Worm (Caenorhabditis elegans): Measurements from ENCODE around the gene exos-2.

exos-2 gene

DNA sequence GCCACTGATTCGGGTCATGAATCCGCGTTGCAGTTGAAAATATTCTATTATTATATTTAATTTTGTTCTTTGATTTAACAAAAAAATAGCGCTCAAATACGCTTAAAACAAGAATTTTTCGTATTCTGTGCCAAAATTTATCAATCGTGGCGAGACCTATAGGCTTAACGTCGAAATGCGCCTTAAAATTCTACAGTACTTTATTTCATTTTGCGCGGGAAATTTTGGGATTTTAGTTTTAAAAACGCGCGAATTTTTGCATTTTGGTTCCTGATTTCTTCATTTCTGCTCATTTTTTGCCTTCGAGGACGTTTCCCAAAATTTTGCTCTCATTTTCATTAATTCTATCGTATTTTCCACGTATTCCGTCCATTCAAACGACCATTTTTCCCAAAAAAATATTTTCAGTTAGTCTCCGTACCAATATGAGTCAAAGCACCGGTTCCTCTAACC is 5.9 kb downstream of the exos-2 start, which contains the start of gene puf-11 (continued):
- TF ChIP-seq F39B2.1 (GFP tag; IDR thresholded peaks at IDR 0.05), result no peak
- no peak for TF ChIP-seq attf-5 (GFP tag; optimal IDR thresholded peaks at IDR 0.05)
- no peak for TF ChIP-seq chd-7 (tag; optimal IDR thresholded peaks at IDR 0.05)
- peak; percentile 67 for TF ChIP-seq tbp1 (GFP tag; optimal IDR thresholded peaks at IDR 0.05)
- TF ChIP-seq Y53G8AR.9 (GFP tag; conservative IDR thresholded peaks at IDR 0.05), result 0 out of 2 replicates have a peak, but pooled peaks have one; percentile 19
- TF ChIP-seq F52B5.7 (tag; optimal IDR thresholded peaks at IDR 0.05), result no peak
- peak; percentile 61; the same call in 1 of the 2 replicates for TF ChIP-seq Y95B8A.8 (GFP tag; IDR thresholded peaks at IDR 0.05)
- TF ChIP-seq Y79H2A.3 (GFP tag; conservative IDR thresholded peaks at IDR 0.05), result 0 out of 2 replicates have a peak, but pooled peaks have one; percentile 27
- TF ChIP-seq C17E4.6 (GFP tag; IDR thresholded peaks at IDR 0.05), result peak; percentile 64
- TF ChIP-seq xnd-1 (tag; optimal IDR thresholded peaks at IDR 0.05), result peak; percentile 99
- peak; percentile 84 for TF ChIP-seq ekl-4 (GFP tag; IDR thresholded peaks at IDR 0.05)
- TF ChIP-seq athp-1 (tag; optimal IDR thresholded peaks at IDR 0.05), result peak; percentile 78
- peak; percentile 93 for TF ChIP-seq B0336.3 (GFP tag; IDR thresholded peaks at IDR 0.05)
- TF ChIP-seq hsf-1 (GFP tag; IDR thresholded peaks at IDR 0.05), result peak; percentile 83
- TF ChIP-seq efl-1 (GFP tag; optimal IDR thresholded peaks at IDR 0.05), result peak; percentile 97
- TF ChIP-seq bed-2 (GFP tag; IDR thresholded peaks at IDR 0.05), result no peak
- TF ChIP-seq him-1 (tag; optimal IDR thresholded peaks at IDR 0.05), result peak; percentile 28
- no peak for TF ChIP-seq B0035.1 (tag; optimal IDR thresholded peaks at IDR 0.05)
- TF ChIP-seq F33H1.4 (GFP tag; IDR thresholded peaks at IDR 0.05), result peak; percentile 98
- TF ChIP-seq lin-26 (GFP tag; IDR thresholded peaks at IDR 0.05), result 0 out of 2 replicates have a peak, but pooled peaks have one; percentile 19
- TF ChIP-seq attf-6 (GFP tag; IDR thresholded peaks at IDR 0.05), result peak; percentile 79; the same call in 1 of the 2 replicates
- TF ChIP-seq dpl-1 (GFP tag; optimal IDR thresholded peaks at IDR 0.05), result peak; percentile 91
- TF ChIP-seq C06A6.2 (GFP tag; conservative IDR thresholded peaks at IDR 0.05), result no peak
- TF ChIP-seq F49E8.2 (tag; optimal IDR thresholded peaks at IDR 0.05; ENCODE audit: insufficient read depth), result peak; percentile 73
- no peak for TF ChIP-seq T26A5.8 (tag; optimal IDR thresholded peaks at IDR 0.05)
- no peak for TF ChIP-seq gei-17 (GFP tag; optimal IDR thresholded peaks at IDR 0.05)
- TF ChIP-seq ZK185.1 (tag; optimal IDR thresholded peaks at IDR 0.05; ENCODE audit: poor library complexity, severe bottlenecking), result no peak
- peak in 1 of 2 experiments; percentile 40 for TF ChIP-seq rec-8 (tag; optimal IDR thresholded peaks at IDR 0.05)
- TF ChIP-seq aptf-3 (GFP tag; IDR thresholded peaks at IDR 0.05), result no peak
- peak; percentile 67 for TF ChIP-seq hmg-1.2 (GFP tag; IDR thresholded peaks at IDR 0.05)
- peak; percentile 68 for TF ChIP-seq snpc-1.1 (tag; optimal IDR thresholded peaks at IDR 0.05; ENCODE audit: insufficient read depth)
- no peak for TF ChIP-seq ceh-40 (GFP tag; IDR thresholded peaks at IDR 0.05)
- peak; percentile 98 for TF ChIP-seq madf-6 (GFP tag; IDR thresholded peaks at IDR 0.05)
- TF ChIP-seq F55B11.4 (tag; optimal IDR thresholded peaks at IDR 0.05; ENCODE audit: borderline replicate concordance, insufficient read depth), result no peak
- peak; percentile 78 for TF ChIP-seq B0019.2 (GFP tag; conservative IDR thresholded peaks at IDR 0.05)
- peak; percentile 96 for TF ChIP-seq ceh-91 (GFP tag; IDR thresholded peaks at IDR 0.05)
- TF ChIP-seq tlf-1 (GFP tag; optimal IDR thresholded peaks at IDR 0.05), result peak; percentile 86
- peak; percentile 95 for TF ChIP-seq madf-8 (GFP tag; conservative IDR thresholded peaks at IDR 0.05)
- TF ChIP-seq D2030.7 (GFP tag; IDR thresholded peaks at IDR 0.05), result peak; percentile 94
- TF ChIP-seq lsl-1 (GFP tag; optimal IDR thresholded peaks at IDR 0.05), result peak; percentile 98
- peak; percentile 58; the same call in 1 of the 2 replicates for TF ChIP-seq mcd-1 (GFP tag; IDR thresholded peaks at IDR 0.05)
- no peak for TF ChIP-seq nfya-1 (tag; optimal IDR thresholded peaks at IDR 0.05; ENCODE audit: borderline replicate concordance, insufficient read depth)
- no peak for TF ChIP-seq T07F8.4 (tag; optimal IDR thresholded peaks at IDR 0.05)
- no peak for TF ChIP-seq madf-10 (tag; optimal IDR thresholded peaks at IDR 0.05)
- TF ChIP-seq nhr-80 (tag; optimal IDR thresholded peaks at IDR 0.05), result no peak
- no peak for TF ChIP-seq sptf-2 (GFP tag; optimal IDR thresholded peaks at IDR 0.05)
- TF ChIP-seq rcor-1 (GFP tag; IDR thresholded peaks at IDR 0.05), result peak; percentile 82
- TF ChIP-seq somi-1 (GFP tag; optimal IDR thresholded peaks at IDR 0.05), result no peak

Data from whole organism, young adult.